Worm (Caenorhabditis elegans) whole organism, L4 larva: ENCODE results near the gene col-107.

Source experiments
- F10B5.3 ChIP-seq: sonication (generic microtip); optimal IDR thresholded peaks from 2 replicates; lab custom pipeline; 2016; ENCODE audit warnings: mild to moderate bottlenecking, missing genetic modification characterization, missing compliant biosample characterization
- F26F4.8 ChIP-seq: fragments of 200-800 bp; sonication (Bioruptor generic); conservative IDR thresholded peaks from 2 replicates; pipeline ENCODE4 v1.3.6; 2022; ENCODE audit warnings: missing genetic modification characterization, missing compliant biosample characterization
- T20F7.1 ChIP-seq: fragments of 200-800 bp; sonication (Bioruptor generic); optimal IDR thresholded peaks from 2 replicates; lab custom pipeline; 2018; ENCODE audit warnings: mild to moderate bottlenecking, missing genetic modification characterization, missing compliant biosample characterization
- Y5F2A.4 ChIP-seq: fragments of 200-800 bp; sonication (Bioruptor generic); optimal IDR thresholded peaks from 2 replicates; lab custom pipeline; 2018; ENCODE audit warnings: mild to moderate bottlenecking, missing genetic modification characterization, missing compliant biosample characterization
- ceh-62 ChIP-seq: sonication (generic microtip); optimal IDR thresholded peaks from 2 replicates; lab custom pipeline; 2017; ENCODE audit warnings: missing biosample characterization, missing genetic modification characterization
- ces-1 ChIP-seq: fragments of 150-350 bp; sonication (generic microtip); optimal IDR thresholded peaks from 4 replicates; lab custom pipeline; 2014; ENCODE audit warnings: missing biosample characterization, missing genetic modification reagents, missing genetic modification characterization
- ctbp-1 ChIP-seq: fragments of 200-800 bp; sonication (Bioruptor generic); IDR thresholded peaks from 2 replicates; pipeline ENCODE4 v1.3.6; 2022; ENCODE audit warnings: missing genetic modification reagents, missing genetic modification characterization, missing compliant biosample characterization
- dmd-6 ChIP-seq: fragments of 200-800 bp; sonication (Bioruptor generic); IDR thresholded peaks from 2 replicates; pipeline ENCODE4 v1.3.6; 2022; ENCODE audit warnings: missing genetic modification reagents, missing genetic modification characterization, missing compliant biosample characterization
- egl-27 ChIP-seq: sonication (generic microtip); optimal IDR thresholded peaks from 3 replicates; lab custom pipeline; 2017; ENCODE audit warnings: missing biosample characterization, missing genetic modification reagents, missing genetic modification characterization
- egl-43 ChIP-seq: fragments of 200-800 bp; sonication (Bioruptor generic); IDR thresholded peaks from 2 replicates; pipeline ENCODE4 v1.3.6; 2022; ENCODE audit warnings: missing genetic modification reagents, missing genetic modification characterization, missing compliant biosample characterization
- fos-1 ChIP-seq: fragments of 150-350 bp; optimal IDR thresholded peaks from 2 replicates; lab custom pipeline; 2014; ENCODE audit warnings: missing biosample characterization, missing genetic modification characterization
- lin-13 ChIP-seq: fragments of 150-350 bp; optimal IDR thresholded peaks from 2 replicates; lab custom pipeline; 2014; ENCODE audit warnings: missing biosample characterization, missing genetic modification reagents, missing genetic modification characterization
- lin-38 ChIP-seq: fragments of 200-800 bp; sonication (Bioruptor generic); IDR thresholded peaks from 2 replicates; pipeline ENCODE4 v1.3.6; 2022; ENCODE audit warnings: missing genetic modification reagents, missing genetic modification characterization, missing compliant biosample characterization
- mep-1 ChIP-seq: fragments of 150-350 bp; sonication (generic microtip); optimal IDR thresholded peaks from 3 replicates; lab custom pipeline; 2014; ENCODE audit warnings: missing biosample characterization, missing genetic modification characterization
- nhr-102 ChIP-seq: sonication (generic microtip); optimal IDR thresholded peaks from 2 replicates; lab custom pipeline; 2016; ENCODE audit warnings: mild to moderate bottlenecking, missing genetic modification characterization, moderate library complexity, missing compliant biosample characterization
- nhr-237 ChIP-seq: sonication (generic microtip); optimal IDR thresholded peaks from 2 replicates; lab custom pipeline; 2017; ENCODE audit warnings: missing biosample characterization, missing genetic modification characterization
- nhr-41 ChIP-seq: fragments of 200-800 bp; sonication (Bioruptor generic); IDR thresholded peaks from 2 replicates; pipeline ENCODE4 v1.3.6; 2022; ENCODE audit warnings: missing genetic modification reagents, missing genetic modification characterization, missing compliant biosample characterization
- nhr-42 ChIP-seq: fragments of 200-800 bp; sonication (Bioruptor generic); IDR thresholded peaks from 2 replicates; pipeline ENCODE4 v1.3.6; 2022; ENCODE audit warnings: missing genetic modification characterization, missing compliant biosample characterization
- pha-4 ChIP-seq, 2 experiments: fragments of 150-350 bp in 1 of 2; fragments of 200-800 bp in 1 of 2; sonication (Bioruptor generic) in 1 of 2; IDR thresholded peaks in 1 of 2; optimal IDR thresholded peaks in 1 of 2; 2 replicates each; pipeline versions ENCODE4 v1.3.6 to Lab custom; 2014 to 2022; ENCODE audit warnings: missing genetic modification characterization in 2 of 2, missing genetic modification reagents in 2 of 2, missing biosample characterization in 1 of 2, missing compliant biosample characterization in 1 of 2
- php-3 ChIP-seq: fragments of 200-800 bp; sonication (Bioruptor generic); IDR thresholded peaks from 2 replicates; pipeline ENCODE4 v1.3.6; 2022; ENCODE audit warnings: missing genetic modification reagents, missing genetic modification characterization, missing compliant biosample characterization
- set-16 ChIP-seq: fragments of 200-800 bp; sonication (Bioruptor generic); IDR thresholded peaks from 2 replicates; pipeline ENCODE4 v1.3.6; 2022; ENCODE audit warnings: missing genetic modification reagents, missing genetic modification characterization, missing compliant biosample characterization
- unc-39 ChIP-seq: sonication (generic microtip); optimal IDR thresholded peaks from 2 replicates; lab custom pipeline; 2017; ENCODE audit warnings: missing biosample characterization, missing genetic modification characterization
- vab-7 ChIP-seq: fragments of 200-800 bp; sonication (Bioruptor generic); IDR thresholded peaks from 2 replicates; pipeline ENCODE4 v1.3.6; 2022; ENCODE audit warnings: missing genetic modification reagents, missing genetic modification characterization, missing compliant biosample characterization

Gene col-107

ce11 chrIV:1595802-1596201 is 47.3 kb downstream of the col-107 start, which contains the start of gene npp-8 (continued):
- no peak for TF ChIP-seq ces-1
- TF ChIP-seq php-3 (GFP tag; lab: Robert Waterston, UW), result peak; percentile 59
- peak; percentile 86 for TF ChIP-seq pha-4 (GFP tag; IDR thresholded peaks at IDR 0.05; lab: Robert Waterston, UW)
- TF ChIP-seq pha-4 (tag; optimal IDR thresholded peaks at IDR 0.05; lab: Kevin White, UChicago), result no peak
- TF ChIP-seq egl-43 (GFP tag; lab: Robert Waterston, UW), result peak; percentile 61; the same call in 1 of the 2 replicates
- peak; percentile 90 for TF ChIP-seq lin-38 (GFP tag; lab: Robert Waterston, UW)
- TF ChIP-seq nhr-41 (GFP tag; lab: Robert Waterston, UW), result no peak
- 0 out of 2 replicates have a peak, but pooled peaks have one; percentile 26 for TF ChIP-seq set-16 (GFP tag; lab: Robert Waterston, UW)
- TF ChIP-seq dmd-6 (GFP tag; lab: Robert Waterston, UW), result peak; percentile 79
- TF ChIP-seq mep-1 (tag; lab: Kevin White, UChicago), result peak; percentile 90
- no peak for TF ChIP-seq unc-39 (tag; lab: Kevin White, UChicago)
- peak; percentile 88 for TF ChIP-seq nhr-102
- no peak for TF ChIP-seq egl-27
- no peak for TF ChIP-seq Y5F2A.4
- TF ChIP-seq T20F7.1 (GFP tag; lab: Kevin White, UChicago), result no peak
- TF ChIP-seq nhr-237, result no peak
- no peak for TF ChIP-seq fos-1 (tag; lab: Kevin White, UChicago)
- TF ChIP-seq F26F4.8, result no peak
- peak; percentile 33 for TF ChIP-seq F10B5.3
- TF ChIP-seq ceh-62 (tag; lab: Kevin White, UChicago), result no peak
- peak; percentile 74 for TF ChIP-seq vab-7 (GFP tag; lab: Robert Waterston, UW)

ce11 chrIV:1597018-1597417 is 48.5 kb downstream of the col-107 start, which contains the start of gene ced-2:
Gene ced-2 (plus strand): TSS chrIV:1597318.
- TF ChIP-seq ctbp-1 (GFP tag; lab: Robert Waterston, UW), result no peak
- TF ChIP-seq lin-13 (GFP tag; lab: Kevin White, UChicago), result no peak
- TF ChIP-seq nhr-42 (GFP tag; lab: Robert Waterston, UW), result no peak
